Worm (Caenorhabditis elegans) whole organism, late embryonic: ENCODE results near the gene H12I13.1.

ENCODE experiments used
- C08G9.2 ChIP-seq: sonication (generic microtip); optimal IDR thresholded peaks from 2 replicates; lab custom pipeline; 2016; ENCODE audit warnings: mild to moderate bottlenecking, missing genetic modification characterization, moderate library complexity, missing compliant biosample characterization
- F13H6.1 ChIP-seq: sonication (generic microtip); optimal IDR thresholded peaks from 2 replicates; lab custom pipeline; 2016; ENCODE audit warnings: missing genetic modification characterization, missing compliant biosample characterization
- K09A11.1 ChIP-seq: sonication (generic microtip); optimal IDR thresholded peaks from 2 replicates; lab custom pipeline; 2017; ENCODE audit warnings: antibody characterized with exemption, mild to moderate bottlenecking, missing genetic modification characterization, missing compliant biosample characterization; ENCODE audit not compliant: insufficient read depth
- Y22D7AL.16 ChIP-seq: sonication (generic microtip); optimal IDR thresholded peaks from 2 replicates; lab custom pipeline; 2016; ENCODE audit warnings: missing genetic modification characterization, missing compliant biosample characterization
- ahr-1 ChIP-seq: sonication (generic microtip); optimal IDR thresholded peaks from 2 replicates; lab custom pipeline; 2016; ENCODE audit warnings: missing genetic modification characterization, missing compliant biosample characterization
- ceh-18 ChIP-seq: sonication (generic microtip); optimal IDR thresholded peaks from 2 replicates; lab custom pipeline; 2016; ENCODE audit warnings: missing genetic modification characterization, missing compliant biosample characterization
- ceh-2 ChIP-seq: sonication (generic microtip); optimal IDR thresholded peaks from 2 replicates; lab custom pipeline; 2016; ENCODE audit warnings: missing genotype, missing genetic modification characterization, missing compliant biosample characterization
- ceh-48 ChIP-seq: sonication (generic microtip); optimal IDR thresholded peaks from 2 replicates; lab custom pipeline; 2016; ENCODE audit warnings: missing genetic modification characterization, inconsistent platforms, missing compliant biosample characterization
- ceh-6 ChIP-seq: fragments of 200-800 bp; sonication (Bioruptor generic); optimal IDR thresholded peaks from 2 replicates; lab custom pipeline; 2018; ENCODE audit warnings: mild to moderate bottlenecking, missing genetic modification characterization, missing compliant biosample characterization
- ceh-9 ChIP-seq: sonication (generic microtip); optimal IDR thresholded peaks from 2 replicates; lab custom pipeline; 2016; ENCODE audit warnings: mild to moderate bottlenecking, missing genetic modification characterization, inconsistent platforms, missing compliant biosample characterization
- dmd-4 ChIP-seq: sonication (generic microtip); optimal IDR thresholded peaks from 2 replicates; lab custom pipeline; 2016; ENCODE audit warnings: borderline replicate concordance, missing genetic modification characterization, missing compliant biosample characterization
- dve-1 ChIP-seq: sonication (generic microtip); optimal IDR thresholded peaks from 2 replicates; lab custom pipeline; 2017; ENCODE audit warnings: antibody characterized with exemption, mild to moderate bottlenecking, missing genetic modification characterization, missing compliant biosample characterization
- elt-2 ChIP-seq: sonication (generic microtip); optimal IDR thresholded peaks from 2 replicates; lab custom pipeline; 2016; ENCODE audit warnings: missing genetic modification reagents, missing genetic modification characterization, missing compliant biosample characterization
- elt-4 ChIP-seq: sonication (generic microtip); optimal IDR thresholded peaks from 2 replicates; lab custom pipeline; 2016; ENCODE audit warnings: missing genetic modification characterization, missing compliant biosample characterization
- ets-4 ChIP-seq: sonication (generic microtip); optimal IDR thresholded peaks from 2 replicates; lab custom pipeline; 2016; ENCODE audit warnings: missing genetic modification characterization, missing compliant biosample characterization
- fax-1 ChIP-seq: sonication (generic microtip); optimal IDR thresholded peaks from 2 replicates; lab custom pipeline; 2016; ENCODE audit warnings: missing genotype, missing genetic modification characterization, missing compliant biosample characterization
- gmeb-2 ChIP-seq: sonication (generic microtip); optimal IDR thresholded peaks from 2 replicates; lab custom pipeline; 2016; ENCODE audit warnings: missing genetic modification characterization, inconsistent platforms, missing compliant biosample characterization
- hlh-15 ChIP-seq: sonication (generic microtip); optimal IDR thresholded peaks from 2 replicates; lab custom pipeline; 2016; ENCODE audit warnings: missing genetic modification characterization, missing compliant biosample characterization
- hlh-30 ChIP-seq: sonication (generic microtip); optimal IDR thresholded peaks from 2 replicates; lab custom pipeline; 2017; ENCODE audit warnings: antibody characterized with exemption, missing genetic modification characterization, missing compliant biosample characterization; ENCODE audit not compliant: insufficient read depth
- lim-6 ChIP-seq: sonication (generic microtip); optimal IDR thresholded peaks from 2 replicates; lab custom pipeline; 2016; ENCODE audit warnings: missing genetic modification characterization, missing compliant biosample characterization
- lin-11 ChIP-seq: fragments of 200-800 bp; sonication (Bioruptor generic); optimal IDR thresholded peaks from 2 replicates; lab custom pipeline; 2018; ENCODE audit warnings: mild to moderate bottlenecking, missing genetic modification characterization, missing compliant biosample characterization
- madf-2 ChIP-seq: sonication (generic microtip); optimal IDR thresholded peaks from 2 replicates; lab custom pipeline; 2017; ENCODE audit warnings: missing genetic modification characterization, missing compliant biosample characterization
- mec-3 ChIP-seq: sonication (generic microtip); optimal IDR thresholded peaks from 2 replicates; lab custom pipeline; 2016; ENCODE audit warnings: borderline replicate concordance, missing genetic modification characterization, missing compliant biosample characterization
- nhr-232 ChIP-seq: sonication (generic microtip); optimal IDR thresholded peaks from 2 replicates; lab custom pipeline; 2016; ENCODE audit warnings: missing genetic modification characterization, missing compliant biosample characterization
- npax-4 ChIP-seq: sonication (generic microtip); optimal IDR thresholded peaks from 2 replicates; lab custom pipeline; 2016; ENCODE audit warnings: missing genetic modification characterization, missing compliant biosample characterization
- pag-3 ChIP-seq: sonication (generic microtip); optimal IDR thresholded peaks from 2 replicates; lab custom pipeline; 2016; ENCODE audit warnings: missing compliant biosample characterization, missing genetic modification characterization, borderline replicate concordance
- pat-9 ChIP-seq: fragments of 200-800 bp; sonication (Bioruptor generic); optimal IDR thresholded peaks from 2 replicates; lab custom pipeline; 2018; ENCODE audit warnings: mild to moderate bottlenecking, missing genetic modification characterization, moderate library complexity, missing compliant biosample characterization
- pha-2 ChIP-seq: sonication (generic microtip); optimal IDR thresholded peaks from 2 replicates; lab custom pipeline; 2017; ENCODE audit warnings: mild to moderate bottlenecking, missing genetic modification characterization, missing compliant biosample characterization
- pha-4 ChIP-seq: fragments of 150-350 bp; optimal IDR thresholded peaks from 2 replicates; lab custom pipeline; 2018; ENCODE audit warnings: missing biosample characterization, missing genetic modification reagents, missing genetic modification characterization
- pqm-1 ChIP-seq: sonication (generic microtip); optimal IDR thresholded peaks from 2 replicates; lab custom pipeline; 2016; ENCODE audit warnings: missing genetic modification characterization, missing compliant biosample characterization
- pros-1 ChIP-seq: fragments of 150-350 bp; optimal IDR thresholded peaks from 2 replicates; lab custom pipeline; 2014; ENCODE audit warnings: missing biosample characterization, missing genetic modification reagents, missing genetic modification characterization
- ref-2 ChIP-seq: sonication (generic microtip); optimal IDR thresholded peaks from 2 replicates; lab custom pipeline; 2016; ENCODE audit warnings: missing genetic modification characterization, missing compliant biosample characterization
- sdc-2 ChIP-seq: sonication (generic microtip); optimal IDR thresholded peaks from 2 replicates; lab custom pipeline; 2016; ENCODE audit warnings: missing genotype, missing genetic modification characterization, missing compliant biosample characterization
- tbx-2 ChIP-seq: sonication (generic microtip); optimal IDR thresholded peaks from 2 replicates; lab custom pipeline; 2016; ENCODE audit warnings: missing genetic modification characterization, missing compliant biosample characterization
- tbx-7 ChIP-seq: sonication (generic microtip); optimal IDR thresholded peaks from 2 replicates; lab custom pipeline; 2016; ENCODE audit warnings: missing genotype, missing genetic modification characterization, missing compliant biosample characterization
- ttx-3 ChIP-seq: sonication (generic microtip); optimal IDR thresholded peaks from 2 replicates; lab custom pipeline; 2016; ENCODE audit warnings: missing genetic modification reagents, missing genetic modification characterization, missing compliant biosample characterization
- unc-55 ChIP-seq: sonication (generic microtip); optimal IDR thresholded peaks from 2 replicates; lab custom pipeline; 2017; ENCODE audit warnings: missing biosample characterization, missing genetic modification reagents, missing genetic modification characterization
- unc-86 ChIP-seq: sonication (generic microtip); optimal IDR thresholded peaks from 2 replicates; lab custom pipeline; 2016; ENCODE audit warnings: missing genetic modification characterization, missing compliant biosample characterization
- zip-5 ChIP-seq: sonication (generic microtip); optimal IDR thresholded peaks from 2 replicates; lab custom pipeline; 2016; ENCODE audit warnings: missing genetic modification characterization, missing compliant biosample characterization
- ztf-16 ChIP-seq: sonication (generic microtip); optimal IDR thresholded peaks from 2 replicates; lab custom pipeline; 2017; ENCODE audit warnings: missing genetic modification characterization, missing compliant biosample characterization

H12I13.1 gene

DNA sequence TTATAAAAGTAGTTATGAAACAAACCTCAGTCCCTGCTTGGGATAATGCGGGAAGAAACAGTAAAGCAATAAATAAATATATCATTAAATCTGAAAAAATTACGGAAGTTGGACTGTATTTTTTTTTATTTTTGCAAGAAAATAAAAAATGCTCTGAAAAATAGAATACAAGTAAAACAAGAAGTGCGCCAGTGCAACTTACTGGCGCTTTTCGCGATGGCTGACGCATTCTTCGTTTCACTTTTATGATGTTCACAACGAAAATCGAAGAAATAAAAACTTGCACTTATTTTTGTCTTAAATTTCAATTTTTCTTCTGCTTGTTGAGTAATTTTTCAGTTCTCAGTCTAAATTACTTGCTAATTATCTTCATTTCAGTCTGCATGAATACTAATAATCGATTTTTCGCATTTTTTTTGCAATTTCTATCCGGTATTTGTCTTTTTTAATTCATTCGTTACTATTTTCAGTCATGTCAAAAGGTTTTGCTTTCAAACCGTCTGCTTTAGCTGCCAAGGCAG lies 19.3 kb downstream of the H12I13.1 start, which contains the start of the genes R12C12.6 and ran-5 (continued):
- TF ChIP-seq C08G9.2: peak; percentile 31
- peak; percentile 21 for TF ChIP-seq F13H6.1 (tag; lab: Kevin White, UChicago)
- TF ChIP-seq ets-4 (tag; lab: Kevin White, UChicago): no peak
- no peak for TF ChIP-seq npax-4 (tag; lab: Kevin White, UChicago)
- TF ChIP-seq ceh-9 (tag; lab: Kevin White, UChicago): no peak
- no peak for TF ChIP-seq gmeb-2 (tag; lab: Kevin White, UChicago)
- no peak for TF ChIP-seq hlh-30 (tag; lab: Kevin White, UChicago)
- TF ChIP-seq pat-9 (tag; lab: Kevin White, UChicago): no peak
- no peak for TF ChIP-seq ceh-6
- peak; percentile 44 for TF ChIP-seq ztf-16 (tag; lab: Kevin White, UChicago)
- TF ChIP-seq madf-2 (tag; lab: Kevin White, UChicago): no peak
- no peak for TF ChIP-seq K09A11.1 (tag; lab: Kevin White, UChicago)
- TF ChIP-seq lin-11: peak; percentile 35
- TF ChIP-seq sdc-2 (tag; lab: Kevin White, UChicago): peak; percentile 16
- no peak for TF ChIP-seq hlh-15
- peak; percentile 24 for TF ChIP-seq ttx-3
- peak; percentile 32 for TF ChIP-seq dve-1 (tag; lab: Kevin White, UChicago)
- TF ChIP-seq mec-3: no peak
- TF ChIP-seq fax-1 (tag; lab: Kevin White, UChicago): no peak
- TF ChIP-seq ceh-2: peak; percentile 11
- TF ChIP-seq ref-2 (tag; lab: Kevin White, UChicago): no peak
- no peak for TF ChIP-seq pag-3 (tag; lab: Kevin White, UChicago)
- TF ChIP-seq nhr-232 (tag; lab: Kevin White, UChicago): no peak
- peak; percentile 4 for TF ChIP-seq ceh-48 (tag; lab: Kevin White, UChicago)
- no peak for TF ChIP-seq pros-1 (tag; lab: Kevin White, UChicago)
- no peak for TF ChIP-seq pha-4 (tag; lab: Kevin White, UChicago)

DNA sequence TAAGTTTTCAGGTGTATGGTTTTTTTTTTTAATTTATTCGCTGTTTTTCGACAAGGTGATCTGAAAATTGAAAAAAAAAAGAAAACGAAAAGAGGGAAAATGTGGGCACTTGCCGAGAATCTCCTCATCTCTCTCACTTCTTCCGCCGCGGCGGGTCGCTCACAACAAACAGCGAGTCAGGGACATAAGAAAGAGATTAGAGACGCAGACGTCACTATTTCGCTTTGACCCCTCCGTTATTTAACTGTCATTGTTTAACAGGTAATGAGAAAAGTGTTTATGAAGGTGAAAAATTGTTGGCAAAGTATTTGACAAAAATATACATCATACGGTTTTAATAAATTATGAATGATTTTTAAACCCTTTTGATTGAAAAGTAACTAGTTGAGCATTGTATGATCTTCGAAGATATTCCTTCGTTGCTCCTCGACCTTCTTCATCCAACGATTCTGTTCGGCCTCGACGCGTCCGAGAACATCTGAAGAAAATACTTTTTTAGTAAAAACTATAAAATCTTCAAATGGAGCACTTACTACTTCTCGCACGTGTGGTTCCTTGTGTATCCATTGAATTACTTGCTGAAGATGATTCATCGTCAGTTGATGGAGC lies 20.8 kb downstream of the H12I13.1 start:
- no peak for TF ChIP-seq pqm-1 (tag; lab: Kevin White, UChicago)
- peak; percentile 6 for TF ChIP-seq ceh-18 (tag; lab: Kevin White, UChicago)

DNA sequence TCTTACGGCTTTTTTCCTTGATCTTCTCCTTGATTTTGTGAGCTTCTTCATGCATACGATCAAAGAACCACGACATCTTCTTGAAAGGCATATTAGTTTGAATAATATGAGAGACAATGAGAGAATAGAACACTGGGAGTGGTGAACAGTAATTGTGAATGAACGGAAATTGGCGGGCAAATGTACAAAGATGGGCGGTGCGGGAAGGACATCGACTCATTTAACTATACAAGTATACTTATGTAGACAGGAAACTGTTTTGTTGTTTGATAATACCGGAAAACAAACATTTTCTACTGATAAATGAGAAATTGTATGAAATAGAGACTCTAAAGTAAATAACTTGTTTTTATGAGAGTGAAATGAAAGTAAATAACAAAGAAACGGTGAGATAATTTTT lies 21.9 kb downstream of the H12I13.1 start, which contains the start of gene R12C12.5:
Gene R12C12.5, minus strand, starts transcription at position 101 of the 400 bp plus-strand sequence.
- TF ChIP-seq unc-55 (GFP tag; lab: Kevin White, UChicago) (no peak), ttx-3 (no peak), pqm-1 (tag; lab: Kevin White, UChicago) (no peak), madf-2 (tag; lab: Kevin White, UChicago) (no peak), lim-6 (no peak), tbx-7 (tag; lab: Kevin White, UChicago) (no peak), hlh-30 (tag; lab: Kevin White, UChicago) (no peak), nhr-232 (tag; lab: Kevin White, UChicago) (no peak), pha-2 (tag; lab: Kevin White, UChicago) (no peak), zip-5 (tag; lab: Kevin White, UChicago) (no peak), ahr-1 (no peak)

DNA sequence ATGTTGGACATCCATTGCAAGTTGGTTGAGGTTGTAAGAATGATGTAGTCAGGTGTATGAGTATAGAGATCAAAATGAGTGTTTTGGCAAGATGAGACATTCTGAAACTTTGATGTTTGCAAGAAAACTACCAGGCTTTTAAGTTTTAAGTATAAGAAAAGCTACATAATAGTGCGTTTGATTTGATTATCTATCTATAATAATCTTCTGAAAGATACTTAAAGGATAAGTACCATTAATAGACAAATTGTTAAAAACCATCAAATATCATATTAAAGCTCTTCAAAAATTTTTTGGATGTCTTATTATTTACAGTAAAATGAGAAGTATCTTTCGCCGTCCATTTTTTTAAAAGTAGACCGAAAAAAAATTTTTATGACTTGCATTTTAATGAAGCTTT lies 23.8 kb downstream of the H12I13.1 start, which contains the start of gene R12C12.10:
Gene R12C12.10, minus strand, starts transcription at position 101 of the 400 bp plus-strand sequence.
- TF ChIP-seq elt-2 (tag; lab: Kevin White, UChicago) (no peak), dmd-4 (tag; lab: Kevin White, UChicago) (no peak), hlh-30 (tag; lab: Kevin White, UChicago) (no peak), pqm-1 (tag; lab: Kevin White, UChicago) (no peak), Y22D7AL.16 (no peak), unc-86 (tag; lab: Kevin White, UChicago) (no peak), unc-55 (GFP tag; lab: Kevin White, UChicago) (no peak), tbx-2 (tag; lab: Kevin White, UChicago) (no peak), elt-4 (tag; lab: Kevin White, UChicago) (no peak)
